Worm (Caenorhabditis elegans) whole organism, L2 larva: Measurements from ENCODE around the gene mppb-1.

Source experiments
- lin-13 ChIP-seq: fragments of 150-350 bp; optimal IDR thresholded peaks from 2 replicates; lab custom pipeline; 2014; ENCODE audit warnings: missing biosample characterization, missing genetic modification reagents, missing genetic modification characterization
- nhr-12 ChIP-seq: fragments of 150-350 bp; optimal IDR thresholded peaks from 2 replicates; lab custom pipeline; 2014; ENCODE audit warnings: missing biosample characterization, missing genetic modification characterization

DNA sequence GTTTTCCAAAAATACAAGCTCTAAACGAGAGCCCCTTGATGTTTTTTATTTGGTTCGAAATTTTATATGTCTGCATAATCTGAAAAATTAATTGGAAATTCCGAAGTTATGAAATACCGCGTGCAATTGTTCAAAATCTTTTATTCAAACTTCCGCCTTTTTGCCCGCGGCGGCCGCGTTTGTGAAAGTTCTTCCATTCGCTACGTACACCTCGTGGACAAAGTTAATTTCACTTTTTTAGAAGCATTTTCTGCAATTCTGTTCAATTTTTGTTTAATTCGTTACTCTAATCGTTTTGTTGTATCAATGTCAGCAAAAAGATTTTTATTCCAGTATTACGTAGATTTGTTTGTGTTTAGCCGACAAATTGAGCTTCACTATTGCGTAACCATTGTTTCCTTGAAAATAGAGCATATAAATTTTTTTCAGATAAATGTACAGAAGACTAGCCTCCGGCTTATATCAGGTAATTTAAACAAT, at the start of gene mppb-1:
- TF ChIP-seq lin-13 (GFP tag; lab: Kevin White, UChicago) (peak; percentile 83), nhr-12 (no peak)
